Worm (Caenorhabditis elegans) whole organism, late embryonic: ENCODE measurements around the gene F01E11.18.

Source experiments
- C08G9.2 ChIP-seq: sonication (generic microtip); optimal IDR thresholded peaks from 2 replicates; lab custom pipeline; 2016; ENCODE audit warnings: mild to moderate bottlenecking, missing genetic modification characterization, moderate library complexity, missing compliant biosample characterization
- K02D7.2 ChIP-seq: sonication (generic microtip); optimal IDR thresholded peaks from 2 replicates; lab custom pipeline; 2017; ENCODE audit warnings: mild to moderate bottlenecking, missing genetic modification characterization, missing compliant biosample characterization
- ahr-1 ChIP-seq: sonication (generic microtip); optimal IDR thresholded peaks from 2 replicates; lab custom pipeline; 2016; ENCODE audit warnings: missing genetic modification characterization, missing compliant biosample characterization
- ceh-2 ChIP-seq: sonication (generic microtip); optimal IDR thresholded peaks from 2 replicates; lab custom pipeline; 2016; ENCODE audit warnings: missing genotype, missing genetic modification characterization, missing compliant biosample characterization
- ceh-22 ChIP-seq: sonication (generic microtip); optimal IDR thresholded peaks from 2 replicates; lab custom pipeline; 2017; ENCODE audit warnings: missing biosample characterization, missing genetic modification characterization
- ceh-24 ChIP-seq: sonication (generic microtip); optimal IDR thresholded peaks from 2 replicates; lab custom pipeline; 2016; ENCODE audit warnings: mild to moderate bottlenecking, missing genetic modification characterization, missing compliant biosample characterization
- ceh-30 ChIP-seq: fragments of 150-350 bp; optimal IDR thresholded peaks from 2 replicates; lab custom pipeline; 2014; ENCODE audit warnings: missing biosample characterization, missing genetic modification characterization
- ceh-9 ChIP-seq: sonication (generic microtip); optimal IDR thresholded peaks from 2 replicates; lab custom pipeline; 2016; ENCODE audit warnings: mild to moderate bottlenecking, missing genetic modification characterization, inconsistent platforms, missing compliant biosample characterization
- che-1 ChIP-seq: sonication (generic microtip); optimal IDR thresholded peaks from 2 replicates; lab custom pipeline; 2016; ENCODE audit warnings: mild to moderate bottlenecking, missing genetic modification characterization, missing compliant biosample characterization
- elt-2 ChIP-seq: sonication (generic microtip); optimal IDR thresholded peaks from 2 replicates; lab custom pipeline; 2016; ENCODE audit warnings: missing genetic modification reagents, missing genetic modification characterization, missing compliant biosample characterization
- eyg-1 ChIP-seq: sonication (generic microtip); optimal IDR thresholded peaks from 2 replicates; lab custom pipeline; 2016; ENCODE audit warnings: missing genotype, missing genetic modification characterization, missing compliant biosample characterization
- fkh-6 ChIP-seq: sonication (generic microtip); optimal IDR thresholded peaks from 2 replicates; lab custom pipeline; 2016; ENCODE audit warnings: missing genetic modification characterization, missing compliant biosample characterization
- hlh-8 ChIP-seq: sonication (generic microtip); optimal IDR thresholded peaks from 2 replicates; lab custom pipeline; 2016; ENCODE audit warnings: missing genotype, missing genetic modification characterization, missing compliant biosample characterization
- lim-6 ChIP-seq: sonication (generic microtip); optimal IDR thresholded peaks from 2 replicates; lab custom pipeline; 2016; ENCODE audit warnings: missing genetic modification characterization, missing compliant biosample characterization
- mec-3 ChIP-seq: sonication (generic microtip); optimal IDR thresholded peaks from 2 replicates; lab custom pipeline; 2016; ENCODE audit warnings: borderline replicate concordance, missing genetic modification characterization, missing compliant biosample characterization
- nhr-11 ChIP-seq: fragments of 150-350 bp; optimal IDR thresholded peaks from 2 replicates; lab custom pipeline; 2014; ENCODE audit warnings: missing biosample characterization, missing genetic modification characterization
- npax-4 ChIP-seq: sonication (generic microtip); optimal IDR thresholded peaks from 2 replicates; lab custom pipeline; 2016; ENCODE audit warnings: missing genetic modification characterization, missing compliant biosample characterization
- odd-2 ChIP-seq: sonication (generic microtip); optimal IDR thresholded peaks from 2 replicates; lab custom pipeline; 2017; ENCODE audit warnings: antibody characterized with exemption, mild to moderate bottlenecking, missing genetic modification characterization, missing compliant biosample characterization
- pat-9 ChIP-seq: fragments of 200-800 bp; sonication (Bioruptor generic); optimal IDR thresholded peaks from 2 replicates; lab custom pipeline; 2018; ENCODE audit warnings: mild to moderate bottlenecking, missing genetic modification characterization, moderate library complexity, missing compliant biosample characterization
- pha-2 ChIP-seq: sonication (generic microtip); optimal IDR thresholded peaks from 2 replicates; lab custom pipeline; 2017; ENCODE audit warnings: mild to moderate bottlenecking, missing genetic modification characterization, missing compliant biosample characterization
- pha-4 ChIP-seq: fragments of 150-350 bp; optimal IDR thresholded peaks from 2 replicates; lab custom pipeline; 2018; ENCODE audit warnings: missing biosample characterization, missing genetic modification reagents, missing genetic modification characterization
- pqm-1 ChIP-seq: sonication (generic microtip); optimal IDR thresholded peaks from 2 replicates; lab custom pipeline; 2016; ENCODE audit warnings: missing genetic modification characterization, missing compliant biosample characterization
- pros-1 ChIP-seq: fragments of 150-350 bp; optimal IDR thresholded peaks from 2 replicates; lab custom pipeline; 2014; ENCODE audit warnings: missing biosample characterization, missing genetic modification reagents, missing genetic modification characterization
- ref-2 ChIP-seq: sonication (generic microtip); optimal IDR thresholded peaks from 2 replicates; lab custom pipeline; 2016; ENCODE audit warnings: missing genetic modification characterization, missing compliant biosample characterization
- rnt-1 ChIP-seq: sonication (generic microtip); optimal IDR thresholded peaks from 2 replicates; lab custom pipeline; 2016; ENCODE audit warnings: missing genetic modification characterization, missing compliant biosample characterization
- sox-4 ChIP-seq: sonication (generic microtip); optimal IDR thresholded peaks from 2 replicates; lab custom pipeline; 2017; ENCODE audit warnings: mild to moderate bottlenecking, missing genetic modification characterization, inconsistent platforms, missing compliant biosample characterization
- syd-9 ChIP-seq: sonication (generic microtip); optimal IDR thresholded peaks from 2 replicates; lab custom pipeline; 2016; ENCODE audit warnings: mild to moderate bottlenecking, missing genetic modification characterization, moderate library complexity, missing compliant biosample characterization
- tbx-7 ChIP-seq: sonication (generic microtip); optimal IDR thresholded peaks from 2 replicates; lab custom pipeline; 2016; ENCODE audit warnings: missing genotype, missing genetic modification characterization, missing compliant biosample characterization
- unc-42 ChIP-seq: sonication (generic microtip); optimal IDR thresholded peaks from 2 replicates; lab custom pipeline; 2016; ENCODE audit warnings: missing genotype, missing genetic modification characterization, missing compliant biosample characterization
- zip-5 ChIP-seq: sonication (generic microtip); optimal IDR thresholded peaks from 2 replicates; lab custom pipeline; 2016; ENCODE audit warnings: missing genetic modification characterization, missing compliant biosample characterization

F01E11.18 gene

DNA sequence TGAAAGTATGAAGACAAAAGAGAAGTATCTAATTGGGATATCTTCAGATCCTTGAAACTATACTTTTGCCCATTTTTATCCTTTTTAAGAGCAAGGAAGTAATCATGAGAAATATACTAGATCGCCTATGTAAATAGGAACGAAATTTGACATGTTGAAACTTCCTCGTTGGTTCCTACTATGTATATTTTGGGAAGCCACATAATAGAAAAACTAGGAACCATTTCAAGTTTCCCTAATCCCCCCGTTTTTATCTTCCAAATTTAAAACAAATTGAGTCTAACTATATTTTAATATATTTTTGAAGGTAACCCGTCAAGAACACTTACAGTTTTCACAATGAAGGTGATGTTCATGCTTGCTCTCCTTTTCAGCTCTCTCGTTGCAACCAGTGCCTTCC, 39.4 kb downstream of the F01E11.18 start, which contains the start of gene flp-26:
Gene flp-26, plus strand, starts transcription at position 301 of the 400 bp plus-strand sequence.
- no peak for TF ChIP-seq ceh-2
- no peak for TF ChIP-seq zip-5
- no peak for TF ChIP-seq mec-3 (tag; lab: Kevin White, UChicago)
- no peak for TF ChIP-seq tbx-7 (tag; lab: Kevin White, UChicago)
- TF ChIP-seq nhr-11 (tag; lab: Kevin White, UChicago): no peak
- TF ChIP-seq pqm-1 (tag; lab: Kevin White, UChicago): no peak
- no peak for TF ChIP-seq lim-6
- TF ChIP-seq npax-4 (tag; lab: Kevin White, UChicago): no peak
- TF ChIP-seq, all 69 proteins: peak for 0

DNA sequence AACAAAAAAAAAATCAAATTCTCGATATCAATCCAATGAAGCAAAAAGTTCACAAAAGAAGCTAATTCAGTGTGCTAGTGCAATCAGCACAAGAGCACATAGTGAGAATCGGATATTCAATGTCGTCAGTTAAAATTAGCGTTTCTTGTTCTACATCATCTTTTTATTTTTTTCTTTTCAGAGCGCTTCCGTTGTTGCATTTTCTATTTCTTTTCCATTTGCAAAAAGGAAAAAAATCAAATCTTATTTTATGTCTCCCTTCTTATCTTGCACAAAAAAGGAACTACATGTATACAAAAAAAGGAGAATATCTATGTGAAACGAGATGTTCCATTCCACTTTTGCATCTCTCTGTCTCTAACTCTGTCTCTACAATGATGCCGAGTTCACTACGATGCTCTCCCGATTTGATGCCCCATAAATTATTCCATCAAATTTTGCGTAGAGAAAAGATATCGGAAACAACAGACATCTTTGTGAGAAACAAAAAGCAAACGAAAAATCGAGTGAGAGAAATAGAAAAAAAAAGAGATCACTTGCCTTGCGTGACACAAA, 44.4 kb downstream of the F01E11.18 start:
- no peak for TF ChIP-seq syd-9 (tag; lab: Kevin White, UChicago)
- TF ChIP-seq ceh-9 (tag; lab: Kevin White, UChicago): no peak
- TF ChIP-seq pqm-1 (tag; lab: Kevin White, UChicago): no peak
- no peak for TF ChIP-seq ref-2
- TF ChIP-seq odd-2 (tag; lab: Kevin White, UChicago): no peak
- TF ChIP-seq pat-9 (tag; lab: Kevin White, UChicago): no peak
- no peak for TF ChIP-seq ahr-1 (tag; lab: Kevin White, UChicago)
- TF ChIP-seq che-1: no peak
- TF ChIP-seq lim-6: no peak
- no peak for TF ChIP-seq ceh-22
- no peak for TF ChIP-seq rnt-1 (tag; lab: Kevin White, UChicago)
- no peak for TF ChIP-seq eyg-1
- TF ChIP-seq fkh-6 (tag; lab: Kevin White, UChicago): no peak
- no peak for TF ChIP-seq pros-1 (tag; lab: Kevin White, UChicago)
- TF ChIP-seq pha-2 (tag; lab: Kevin White, UChicago): no peak

DNA sequence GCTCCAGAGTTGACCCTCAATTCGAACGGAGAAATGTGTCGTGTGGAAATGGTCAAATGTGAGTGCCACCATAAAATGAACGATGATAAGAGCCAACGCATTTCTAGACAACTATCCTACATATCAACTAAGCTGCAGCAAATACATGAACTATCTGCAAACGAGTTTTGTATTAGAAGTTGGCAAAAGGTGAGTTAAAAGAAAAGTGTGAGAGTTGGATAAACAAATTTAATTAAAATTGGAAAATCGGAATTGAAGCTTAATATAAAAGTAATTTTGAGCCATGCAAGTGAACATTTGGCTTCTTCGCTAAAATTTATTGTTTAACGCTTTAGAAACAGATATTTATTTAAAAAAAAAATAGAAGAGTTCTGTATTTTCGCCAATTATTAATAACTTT, 46.5 kb downstream of the F01E11.18 start, which contains the start of gene cest-19:
Gene cest-19, minus strand, starts transcription at position 101 of the 400 bp plus-strand sequence.
- no peak for TF ChIP-seq eyg-1
- TF ChIP-seq ceh-24 (tag; lab: Kevin White, UChicago): no peak
- TF ChIP-seq K02D7.2 (tag; lab: Kevin White, UChicago): no peak
- TF ChIP-seq sox-4 (tag; lab: Kevin White, UChicago): no peak
- no peak for TF ChIP-seq ceh-30 (tag; lab: Kevin White, UChicago)
- TF ChIP-seq elt-2: no peak
- no peak for TF ChIP-seq mec-3 (tag; lab: Kevin White, UChicago)
- TF ChIP-seq ceh-22: no peak
- TF ChIP-seq ref-2: no peak
- no peak for TF ChIP-seq odd-2 (tag; lab: Kevin White, UChicago)
- TF ChIP-seq C08G9.2: no peak
- TF ChIP-seq pha-4: no peak

DNA sequence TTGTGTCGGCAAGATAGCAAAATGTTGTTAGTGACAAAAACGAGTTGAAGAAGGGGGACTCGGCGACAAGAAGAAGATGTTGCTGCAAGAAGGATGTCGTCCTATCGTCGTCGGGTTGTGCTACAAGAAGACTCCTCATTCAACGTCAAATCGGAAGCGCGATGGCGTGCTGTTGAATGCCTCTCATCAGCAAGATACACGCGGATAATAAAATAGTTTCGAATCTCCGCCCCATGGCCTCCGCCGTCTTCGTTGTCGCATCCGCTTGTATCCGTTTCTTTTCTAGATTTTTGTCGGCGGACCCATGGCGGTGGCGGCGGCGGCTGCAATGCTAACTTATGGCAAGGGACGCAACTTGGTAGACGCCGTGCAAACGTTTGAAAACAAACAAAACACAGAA, 48.6 kb downstream of the F01E11.18 start:
- TF ChIP-seq hlh-8: no peak
- peak; percentile 38 for TF ChIP-seq unc-42 (tag; lab: Kevin White, UChicago)
